Worm (Caenorhabditis elegans) whole organism, late embryonic: ENCODE measurements around the gene F15G9.5.
A peak's percentile ranks its signal among the peaks of the same experiment; 100 is the strongest.

Experiments
- C08G9.2 ChIP-seq: sonication (generic microtip); optimal IDR thresholded peaks from 2 replicates; lab custom pipeline; 2016; ENCODE audit warnings: mild to moderate bottlenecking, missing genetic modification characterization, moderate library complexity, missing compliant biosample characterization
- C38D4.7 ChIP-seq: fragments of 200-800 bp; sonication (Bioruptor generic); optimal IDR thresholded peaks from 2 replicates; lab custom pipeline; 2018; ENCODE audit warnings: mild to moderate bottlenecking, missing genetic modification characterization, moderate library complexity, missing compliant biosample characterization
- F13H6.1 ChIP-seq: sonication (generic microtip); optimal IDR thresholded peaks from 2 replicates; lab custom pipeline; 2016; ENCODE audit warnings: missing genetic modification characterization, missing compliant biosample characterization
- K02D7.2 ChIP-seq: sonication (generic microtip); optimal IDR thresholded peaks from 2 replicates; lab custom pipeline; 2017; ENCODE audit warnings: mild to moderate bottlenecking, missing genetic modification characterization, missing compliant biosample characterization
- K09A11.1 ChIP-seq: sonication (generic microtip); optimal IDR thresholded peaks from 2 replicates; lab custom pipeline; 2017; ENCODE audit warnings: antibody characterized with exemption, mild to moderate bottlenecking, missing genetic modification characterization, missing compliant biosample characterization; ENCODE audit not compliant: insufficient read depth
- T23F11.4 ChIP-seq: fragments of 200-800 bp; sonication (Bioruptor generic); optimal IDR thresholded peaks from 2 replicates; lab custom pipeline; 2018; ENCODE audit warnings: mild to moderate bottlenecking, missing genetic modification characterization, missing compliant biosample characterization
- ceh-14 ChIP-seq: sonication (generic microtip); optimal IDR thresholded peaks from 2 replicates; lab custom pipeline; 2016; ENCODE audit warnings: missing genotype, missing genetic modification characterization, missing compliant biosample characterization
- ceh-18 ChIP-seq: sonication (generic microtip); optimal IDR thresholded peaks from 2 replicates; lab custom pipeline; 2016; ENCODE audit warnings: missing genetic modification characterization, missing compliant biosample characterization
- ceh-19 ChIP-seq: fragments of 200-800 bp; sonication (Bioruptor generic); optimal IDR thresholded peaks from 2 replicates; lab custom pipeline; 2018; ENCODE audit warnings: mild to moderate bottlenecking, missing genetic modification characterization, missing compliant biosample characterization
- ceh-22 ChIP-seq: sonication (generic microtip); optimal IDR thresholded peaks from 2 replicates; lab custom pipeline; 2017; ENCODE audit warnings: missing biosample characterization, missing genetic modification characterization
- ceh-24 ChIP-seq: sonication (generic microtip); optimal IDR thresholded peaks from 2 replicates; lab custom pipeline; 2016; ENCODE audit warnings: mild to moderate bottlenecking, missing genetic modification characterization, missing compliant biosample characterization
- ceh-30 ChIP-seq: fragments of 150-350 bp; optimal IDR thresholded peaks from 2 replicates; lab custom pipeline; 2014; ENCODE audit warnings: missing biosample characterization, missing genetic modification characterization
- ceh-31 ChIP-seq: sonication (generic microtip); optimal IDR thresholded peaks from 2 replicates; lab custom pipeline; 2016; ENCODE audit warnings: missing genetic modification characterization, missing compliant biosample characterization
- ceh-34 ChIP-seq: sonication (generic microtip); optimal IDR thresholded peaks from 2 replicates; lab custom pipeline; 2016; ENCODE audit warnings: mild to moderate bottlenecking, missing genetic modification characterization, missing compliant biosample characterization
- ceh-45 ChIP-seq: fragments of 200-800 bp; sonication (Bioruptor generic); IDR thresholded peaks from 2 replicates; pipeline ENCODE4 v1.3.6; 2022; ENCODE audit warnings: missing genetic modification reagents, missing genetic modification characterization, missing compliant biosample characterization
- ceh-48 ChIP-seq: sonication (generic microtip); optimal IDR thresholded peaks from 2 replicates; lab custom pipeline; 2016; ENCODE audit warnings: missing genetic modification characterization, inconsistent platforms, missing compliant biosample characterization
- ceh-6 ChIP-seq: fragments of 200-800 bp; sonication (Bioruptor generic); optimal IDR thresholded peaks from 2 replicates; lab custom pipeline; 2018; ENCODE audit warnings: mild to moderate bottlenecking, missing genetic modification characterization, missing compliant biosample characterization
- ceh-9 ChIP-seq: sonication (generic microtip); optimal IDR thresholded peaks from 2 replicates; lab custom pipeline; 2016; ENCODE audit warnings: mild to moderate bottlenecking, missing genetic modification characterization, inconsistent platforms, missing compliant biosample characterization
- che-1 ChIP-seq: sonication (generic microtip); optimal IDR thresholded peaks from 2 replicates; lab custom pipeline; 2016; ENCODE audit warnings: mild to moderate bottlenecking, missing genetic modification characterization, missing compliant biosample characterization
- dmd-4 ChIP-seq: sonication (generic microtip); optimal IDR thresholded peaks from 2 replicates; lab custom pipeline; 2016; ENCODE audit warnings: borderline replicate concordance, missing genetic modification characterization, missing compliant biosample characterization
- dve-1 ChIP-seq: sonication (generic microtip); optimal IDR thresholded peaks from 2 replicates; lab custom pipeline; 2017; ENCODE audit warnings: antibody characterized with exemption, mild to moderate bottlenecking, missing genetic modification characterization, missing compliant biosample characterization
- elt-2 ChIP-seq: sonication (generic microtip); optimal IDR thresholded peaks from 2 replicates; lab custom pipeline; 2016; ENCODE audit warnings: missing genetic modification reagents, missing genetic modification characterization, missing compliant biosample characterization
- elt-4 ChIP-seq: sonication (generic microtip); optimal IDR thresholded peaks from 2 replicates; lab custom pipeline; 2016; ENCODE audit warnings: missing genetic modification characterization, missing compliant biosample characterization
- ets-4 ChIP-seq: sonication (generic microtip); optimal IDR thresholded peaks from 2 replicates; lab custom pipeline; 2016; ENCODE audit warnings: missing genetic modification characterization, missing compliant biosample characterization
- eyg-1 ChIP-seq: sonication (generic microtip); optimal IDR thresholded peaks from 2 replicates; lab custom pipeline; 2016; ENCODE audit warnings: missing genotype, missing genetic modification characterization, missing compliant biosample characterization
- fkh-10 ChIP-seq: fragments of 150-350 bp; optimal IDR thresholded peaks from 2 replicates; lab custom pipeline; 2014; ENCODE audit warnings: missing biosample characterization, missing genetic modification reagents, missing genetic modification characterization
- fkh-6 ChIP-seq: sonication (generic microtip); optimal IDR thresholded peaks from 2 replicates; lab custom pipeline; 2016; ENCODE audit warnings: missing genetic modification characterization, missing compliant biosample characterization
- hlh-15 ChIP-seq: sonication (generic microtip); optimal IDR thresholded peaks from 2 replicates; lab custom pipeline; 2016; ENCODE audit warnings: missing genetic modification characterization, missing compliant biosample characterization
- hlh-8 ChIP-seq: sonication (generic microtip); optimal IDR thresholded peaks from 2 replicates; lab custom pipeline; 2016; ENCODE audit warnings: missing genotype, missing genetic modification characterization, missing compliant biosample characterization
- lim-6 ChIP-seq: sonication (generic microtip); optimal IDR thresholded peaks from 2 replicates; lab custom pipeline; 2016; ENCODE audit warnings: missing genetic modification characterization, missing compliant biosample characterization
- lin-11 ChIP-seq: fragments of 200-800 bp; sonication (Bioruptor generic); optimal IDR thresholded peaks from 2 replicates; lab custom pipeline; 2018; ENCODE audit warnings: mild to moderate bottlenecking, missing genetic modification characterization, missing compliant biosample characterization
- madf-2 ChIP-seq: sonication (generic microtip); optimal IDR thresholded peaks from 2 replicates; lab custom pipeline; 2017; ENCODE audit warnings: missing genetic modification characterization, missing compliant biosample characterization
- mec-3 ChIP-seq: sonication (generic microtip); optimal IDR thresholded peaks from 2 replicates; lab custom pipeline; 2016; ENCODE audit warnings: borderline replicate concordance, missing genetic modification characterization, missing compliant biosample characterization
- nfya-1 ChIP-seq: sonication (generic microtip); optimal IDR thresholded peaks from 2 replicates; lab custom pipeline; 2017; ENCODE audit warnings: missing genetic modification characterization, mild to moderate bottlenecking, missing compliant biosample characterization, antibody characterized with exemption, moderate library complexity
- npax-4 ChIP-seq: sonication (generic microtip); optimal IDR thresholded peaks from 2 replicates; lab custom pipeline; 2016; ENCODE audit warnings: missing genetic modification characterization, missing compliant biosample characterization
- odd-2 ChIP-seq: sonication (generic microtip); optimal IDR thresholded peaks from 2 replicates; lab custom pipeline; 2017; ENCODE audit warnings: antibody characterized with exemption, mild to moderate bottlenecking, missing genetic modification characterization, missing compliant biosample characterization
- pag-3 ChIP-seq: sonication (generic microtip); optimal IDR thresholded peaks from 2 replicates; lab custom pipeline; 2016; ENCODE audit warnings: missing compliant biosample characterization, missing genetic modification characterization, borderline replicate concordance
- pat-9 ChIP-seq: fragments of 200-800 bp; sonication (Bioruptor generic); optimal IDR thresholded peaks from 2 replicates; lab custom pipeline; 2018; ENCODE audit warnings: mild to moderate bottlenecking, missing genetic modification characterization, moderate library complexity, missing compliant biosample characterization
- pha-2 ChIP-seq: sonication (generic microtip); optimal IDR thresholded peaks from 2 replicates; lab custom pipeline; 2017; ENCODE audit warnings: mild to moderate bottlenecking, missing genetic modification characterization, missing compliant biosample characterization
- pqm-1 ChIP-seq: sonication (generic microtip); optimal IDR thresholded peaks from 2 replicates; lab custom pipeline; 2016; ENCODE audit warnings: missing genetic modification characterization, missing compliant biosample characterization
- ref-2 ChIP-seq: sonication (generic microtip); optimal IDR thresholded peaks from 2 replicates; lab custom pipeline; 2016; ENCODE audit warnings: missing genetic modification characterization, missing compliant biosample characterization
- sdc-2 ChIP-seq: sonication (generic microtip); optimal IDR thresholded peaks from 2 replicates; lab custom pipeline; 2016; ENCODE audit warnings: missing genotype, missing genetic modification characterization, missing compliant biosample characterization
- sox-2 ChIP-seq: fragments of 200-800 bp; sonication (Bioruptor generic); IDR thresholded peaks from 2 replicates; pipeline ENCODE4 v1.3.6; 2022; ENCODE audit warnings: missing genetic modification reagents, missing genetic modification characterization, missing compliant biosample characterization
- sox-4 ChIP-seq: sonication (generic microtip); optimal IDR thresholded peaks from 2 replicates; lab custom pipeline; 2017; ENCODE audit warnings: mild to moderate bottlenecking, missing genetic modification characterization, inconsistent platforms, missing compliant biosample characterization
- syd-9 ChIP-seq: sonication (generic microtip); optimal IDR thresholded peaks from 2 replicates; lab custom pipeline; 2016; ENCODE audit warnings: mild to moderate bottlenecking, missing genetic modification characterization, moderate library complexity, missing compliant biosample characterization
- tbx-2 ChIP-seq: sonication (generic microtip); optimal IDR thresholded peaks from 2 replicates; lab custom pipeline; 2016; ENCODE audit warnings: missing genetic modification characterization, missing compliant biosample characterization
- tbx-7 ChIP-seq: sonication (generic microtip); optimal IDR thresholded peaks from 2 replicates; lab custom pipeline; 2016; ENCODE audit warnings: missing genotype, missing genetic modification characterization, missing compliant biosample characterization
- ttx-3 ChIP-seq: sonication (generic microtip); optimal IDR thresholded peaks from 2 replicates; lab custom pipeline; 2016; ENCODE audit warnings: missing genetic modification reagents, missing genetic modification characterization, missing compliant biosample characterization
- unc-42 ChIP-seq: sonication (generic microtip); optimal IDR thresholded peaks from 2 replicates; lab custom pipeline; 2016; ENCODE audit warnings: missing genotype, missing genetic modification characterization, missing compliant biosample characterization
- unc-55 ChIP-seq: sonication (generic microtip); optimal IDR thresholded peaks from 2 replicates; lab custom pipeline; 2017; ENCODE audit warnings: missing biosample characterization, missing genetic modification reagents, missing genetic modification characterization
- unc-86 ChIP-seq: sonication (generic microtip); optimal IDR thresholded peaks from 2 replicates; lab custom pipeline; 2016; ENCODE audit warnings: missing genetic modification characterization, missing compliant biosample characterization
- zip-5 ChIP-seq: sonication (generic microtip); optimal IDR thresholded peaks from 2 replicates; lab custom pipeline; 2016; ENCODE audit warnings: missing genetic modification characterization, missing compliant biosample characterization
- ztf-16 ChIP-seq: sonication (generic microtip); optimal IDR thresholded peaks from 2 replicates; lab custom pipeline; 2017; ENCODE audit warnings: missing genetic modification characterization, missing compliant biosample characterization

The F15G9.5 gene

DNA sequence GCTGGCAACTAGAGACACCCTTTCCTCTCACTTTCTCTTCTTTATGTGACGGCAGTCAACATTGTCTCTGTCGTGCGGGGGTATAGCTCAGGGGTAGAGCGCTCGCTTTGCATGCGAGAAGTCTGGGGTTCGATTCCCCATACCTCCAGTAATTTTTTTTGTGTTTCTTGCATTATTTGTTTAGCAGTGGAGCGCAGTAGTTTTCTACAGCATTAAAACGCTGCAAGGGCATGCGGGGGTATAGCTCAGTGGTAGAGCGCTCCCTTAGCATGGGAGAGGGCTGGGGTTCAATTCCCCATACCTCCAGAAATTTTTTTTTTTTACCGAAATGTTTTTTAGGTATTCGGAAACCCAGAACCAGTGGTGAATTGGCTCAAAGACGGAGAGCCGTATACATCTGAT, 5.8 kb upstream of the F15G9.5 start:
- TF ChIP-seq dve-1 (tag; lab: Kevin White, UChicago) (peak; percentile 94), ceh-9 (peak; percentile 92), madf-2 (peak; percentile 95), pat-9 (tag; lab: Kevin White, UChicago) (peak; percentile 97), eyg-1 (peak; percentile 97), syd-9 (tag; lab: Kevin White, UChicago) (peak; percentile 96), K09A11.1 (peak; percentile 93), pha-2 (tag; lab: Kevin White, UChicago) (peak; percentile 93), unc-86 (tag; lab: Kevin White, UChicago) (peak; percentile 96), sdc-2 (tag; lab: Kevin White, UChicago) (peak; percentile 92), ttx-3 (tag; lab: Kevin White, UChicago) (peak; percentile 95), mec-3 (peak; percentile 86), pqm-1 (peak; percentile 98), hlh-15 (peak; percentile 94), ceh-14 (tag; lab: Kevin White, UChicago) (peak; percentile 96), pag-3 (tag; lab: Kevin White, UChicago) (peak; percentile 94), nfya-1 (tag; lab: Kevin White, UChicago) (peak; percentile 77), lin-11 (peak; percentile 93), C08G9.2 (tag; lab: Kevin White, UChicago) (peak; percentile 93), ceh-24 (peak; percentile 91), ceh-19 (GFP tag; lab: Kevin White, UChicago) (peak; percentile 97), ceh-31 (tag; lab: Kevin White, UChicago) (peak; percentile 89), ceh-6 (GFP tag; lab: Kevin White, UChicago) (peak; percentile 93), unc-55 (GFP tag; lab: Kevin White, UChicago) (peak; percentile 5), ceh-34 (tag; lab: Kevin White, UChicago) (peak; percentile 97), odd-2 (tag; lab: Kevin White, UChicago) (peak; percentile 82), fkh-10 (GFP tag; lab: Kevin White, UChicago) (peak; percentile 78), hlh-8 (tag; lab: Kevin White, UChicago) (peak; percentile 90), lim-6 (tag; lab: Kevin White, UChicago) (peak; percentile 88), ets-4 (peak; percentile 80), ceh-30 (tag; lab: Kevin White, UChicago) (peak; percentile 73), sox-4 (tag; lab: Kevin White, UChicago) (peak; percentile 96), ceh-45 (GFP tag; lab: Robert Waterston, UW) (peak; percentile 98), ref-2 (peak; percentile 96), F13H6.1 (tag; lab: Kevin White, UChicago) (peak; percentile 92), elt-2 (peak; percentile 99), dmd-4 (peak; percentile 95), fkh-6 (tag; lab: Kevin White, UChicago) (peak; percentile 96), elt-4 (tag; lab: Kevin White, UChicago) (peak; percentile 98), ztf-16 (tag; lab: Kevin White, UChicago) (peak; percentile 98), K02D7.2 (peak; percentile 94), zip-5 (tag; lab: Kevin White, UChicago) (peak; percentile 86), tbx-7 (peak; percentile 81), T23F11.4 (GFP tag; lab: Kevin White, UChicago) (peak; percentile 92), C38D4.7 (peak; percentile 95), sox-2 (peak; percentile 95), tbx-2 (tag; lab: Kevin White, UChicago) (peak; percentile 95), npax-4 (peak; percentile 95), unc-42 (tag; lab: Kevin White, UChicago) (peak; percentile 75), ceh-48 (tag; lab: Kevin White, UChicago) (peak; percentile 87), ceh-22 (tag; lab: Kevin White, UChicago) (peak; percentile 57), che-1 (tag; lab: Kevin White, UChicago) (peak; percentile 95), ceh-18 (peak; percentile 96)
